Fruit fly (Drosophila melanogaster) whole organism, adult: ENCODE results near the gene dock.

ENCODE experiments used
- CG11617 ChIP-seq: fragments of 200-800 bp; sonication (Bioruptor generic); optimal IDR thresholded peaks from 2 replicates; lab custom pipeline; 2017; ENCODE audit warnings: mild to moderate bottlenecking, missing biosample characterization, missing genetic modification reagents, missing genetic modification characterization
- CG12768 ChIP-seq: fragments of 200-800 bp; sonication (Bioruptor generic); optimal IDR thresholded peaks from 2 replicates; lab custom pipeline; 2017; ENCODE audit warnings: missing biosample characterization, missing genetic modification characterization, mild to moderate bottlenecking, moderate library complexity, missing genetic modification reagents
- CG1620 ChIP-seq: fragments of 200-800 bp; sonication (Bioruptor generic); optimal IDR thresholded peaks from 2 replicates; lab custom pipeline; 2016; ENCODE audit warnings: missing biosample characterization, missing genetic modification characterization
- CG33017 ChIP-seq: fragments of 200-800 bp; sonication (Bioruptor generic); optimal IDR thresholded peaks from 2 replicates; lab custom pipeline; 2018; ENCODE audit warnings: missing biosample characterization, mild to moderate bottlenecking, missing genetic modification characterization, moderate library complexity
- CG5204 ChIP-seq: fragments of 200-800 bp; sonication (Bioruptor generic); optimal IDR thresholded peaks from 2 replicates; lab custom pipeline; 2016; ENCODE audit warnings: missing biosample characterization, missing genetic modification characterization
- CG7045 ChIP-seq: fragments of 200-800 bp; sonication (Bioruptor generic); optimal IDR thresholded peaks from 2 replicates; lab custom pipeline; 2017; ENCODE audit warnings: missing biosample characterization, mild to moderate bottlenecking, missing genetic modification characterization
- Clk ChIP-seq: fragments of 200-800 bp; sonication (Bioruptor generic); optimal IDR thresholded peaks from 2 replicates; lab custom pipeline; 2017; ENCODE audit warnings: missing biosample characterization, missing genetic modification characterization
- Hr96 ChIP-seq: fragments of 200-800 bp; sonication (Bioruptor generic); optimal IDR thresholded peaks from 2 replicates; lab custom pipeline; 2016; ENCODE audit warnings: missing biosample characterization, missing genetic modification characterization
- cic ChIP-seq: fragments of 200-800 bp; sonication (Bioruptor generic); optimal IDR thresholded peaks from 2 replicates; lab custom pipeline; 2017; ENCODE audit warnings: missing biosample characterization, mild to moderate bottlenecking, missing genetic modification characterization, moderate library complexity
- kay ChIP-seq: fragments of 200-800 bp; sonication (Bioruptor generic); peaks from one replicate; lab custom pipeline; 2016; ENCODE audit warnings: missing biosample characterization, missing genetic modification characterization, borderline replicate concordance
- ovo ChIP-seq: fragments of 200-800 bp; sonication (Bioruptor generic); optimal IDR thresholded peaks from 2 replicates; lab custom pipeline; 2016; ENCODE audit warnings: missing biosample characterization, missing genetic modification characterization
- pad ChIP-seq: fragments of 200-800 bp; sonication (Bioruptor generic); optimal IDR thresholded peaks from 3 replicates; lab custom pipeline; 2017; ENCODE audit warnings: missing biosample characterization, missing genetic modification characterization, mild to moderate bottlenecking, moderate library complexity, missing genetic modification reagents
- toe ChIP-seq: fragments of 200-800 bp; sonication (Bioruptor generic); optimal IDR thresholded peaks from 2 replicates; lab custom pipeline; 2016; ENCODE audit warnings: missing biosample characterization, missing genetic modification characterization

dm6 chr2L:841708-842107 is 15.9 kb downstream of the dock start:
- no peak for TF ChIP-seq cic (GFP tag; lab: Kevin White, UChicago)
- TF ChIP-seq CG7045 (GFP tag; lab: Kevin White, UChicago), result peak; percentile 82
- TF ChIP-seq Hr96 (GFP tag; lab: Kevin White, UChicago), result peak; percentile 66
- peak; percentile 49 for TF ChIP-seq CG11617 (GFP tag; lab: Kevin White, UChicago)
- peak; percentile 50 for TF ChIP-seq CG1620 (GFP tag; lab: Kevin White, UChicago)
- peak; percentile 64 for TF ChIP-seq pad
- TF ChIP-seq ovo (GFP tag; lab: Kevin White, UChicago), result no peak
- TF ChIP-seq CG5204 (GFP tag; lab: Kevin White, UChicago), result no peak
- peak; percentile 54 for TF ChIP-seq CG33017 (tag; lab: Kevin White, UChicago)
- TF ChIP-seq CG12768 (GFP tag; lab: Kevin White, UChicago), result peak; percentile 81
- peak; percentile 18 for TF ChIP-seq toe
- TF ChIP-seq kay, result no peak
- TF ChIP-seq Clk (GFP tag; lab: Kevin White, UChicago), result peak; percentile 13
